Worm (Caenorhabditis elegans) whole organism, L2 larva: ENCODE results near the gene F59A7.2.

Experiments used
- R02D3.7 ChIP-seq: fragments of 150-350 bp; optimal IDR thresholded peaks from 2 replicates; lab custom pipeline; 2014; ENCODE audit warnings: missing biosample characterization, missing genetic modification characterization
- egl-27 ChIP-seq: sonication (generic microtip); optimal IDR thresholded peaks from 3 replicates; lab custom pipeline; 2017; ENCODE audit warnings: missing biosample characterization, missing genetic modification reagents, missing genetic modification characterization
- elt-3 ChIP-seq: sonication (generic microtip); optimal IDR thresholded peaks from 2 replicates; lab custom pipeline; 2017; ENCODE audit warnings: missing biosample characterization, missing genetic modification characterization
- lin-11 ChIP-seq: fragments of 150-350 bp; sonication (generic microtip); optimal IDR thresholded peaks from 2 replicates; lab custom pipeline; 2014; ENCODE audit warnings: missing biosample characterization, missing genetic modification characterization, inconsistent platforms, mixed read lengths
- lin-13 ChIP-seq: fragments of 150-350 bp; optimal IDR thresholded peaks from 2 replicates; lab custom pipeline; 2014; ENCODE audit warnings: missing biosample characterization, missing genetic modification reagents, missing genetic modification characterization
- mdl-1 ChIP-seq, 2 experiments: fragments of 150-350 bp in 1 of 2; sonication (generic microtip) in 1 of 2; optimal IDR thresholded peaks; 2 replicates each; lab custom pipeline; 2017; ENCODE audit warnings: missing biosample characterization in 2 of 2, missing genetic modification characterization in 2 of 2
- nhr-10 ChIP-seq: sonication (generic microtip); optimal IDR thresholded peaks from 2 replicates; lab custom pipeline; 2017; ENCODE audit warnings: missing biosample characterization, missing genetic modification characterization
- nhr-6 ChIP-seq: fragments of 150-350 bp; optimal IDR thresholded peaks from 2 replicates; lab custom pipeline; 2014; ENCODE audit warnings: missing biosample characterization, missing genetic modification characterization
- skn-1 ChIP-seq: sonication (generic microtip); optimal IDR thresholded peaks from 2 replicates; lab custom pipeline; 2017; ENCODE audit warnings: missing biosample characterization, missing genetic modification characterization
- sma-3 ChIP-seq: sonication (generic microtip); optimal IDR thresholded peaks from 2 replicates; lab custom pipeline; 2016; ENCODE audit warnings: missing genetic modification reagents, missing genetic modification characterization, missing compliant biosample characterization
- unc-55 ChIP-seq: fragments of 150-350 bp; sonication (generic microtip); optimal IDR thresholded peaks from 3 replicates; lab custom pipeline; 2014; ENCODE audit warnings: missing biosample characterization, missing genetic modification reagents, missing genetic modification characterization
- unc-62 ChIP-seq: fragments of 150-350 bp; optimal IDR thresholded peaks from 2 replicates; lab custom pipeline; 2014; ENCODE audit warnings: missing biosample characterization, missing genetic modification reagents, missing genetic modification characterization
- ztf-11 ChIP-seq: sonication (generic microtip); optimal IDR thresholded peaks from 2 replicates; lab custom pipeline; 2017; ENCODE audit warnings: missing biosample characterization, missing genetic modification characterization

- TF ChIP-seq ztf-11 (tag; lab: Kevin White, UChicago): no peak
- TF ChIP-seq unc-55 (GFP tag; lab: Kevin White, UChicago): no peak
- no peak for TF ChIP-seq egl-27 (tag; lab: Kevin White, UChicago)
- TF ChIP-seq unc-62: no peak
- no peak for TF ChIP-seq nhr-10
- TF ChIP-seq elt-3: no peak
- TF ChIP-seq sma-3: no peak
- TF ChIP-seq nhr-6 (tag; lab: Kevin White, UChicago): no peak
- no peak for TF ChIP-seq lin-13
- no peak for TF ChIP-seq skn-1
- no peak for TF ChIP-seq mdl-1 (tag; optimal IDR thresholded peaks at IDR 0.05; lab: Kevin White, UChicago)
- no peak for TF ChIP-seq R02D3.7 (tag; lab: Kevin White, UChicago)
- TF ChIP-seq lin-11: no peak
Measured at ce11 chrV:2004659-2005058, 11.7 kb downstream of the F59A7.2 start, which contains the start of gene cysl-4.
